Worm (Caenorhabditis elegans) whole organism, L1 larva: ENCODE data around the gene tlp-1.
A peak's percentile ranks its signal among the peaks of the same experiment; 100 is the strongest.

ENCODE experiments used
- C16A3.4 ChIP-seq: fragments of 150-350 bp; optimal IDR thresholded peaks from 2 replicates; lab custom pipeline; 2014; ENCODE audit warnings: missing biosample characterization, missing genetic modification characterization
- F16B12.6 ChIP-seq: fragments of 150-350 bp; optimal IDR thresholded peaks from 2 replicates; lab custom pipeline; 2014; ENCODE audit warnings: missing biosample characterization, missing genetic modification characterization
- Y116A8C.19 ChIP-seq: sonication (generic microtip); optimal IDR thresholded peaks from 2 replicates; lab custom pipeline; 2016; ENCODE audit warnings: missing compliant biosample characterization, missing genetic modification characterization, borderline replicate concordance
- aha-1 ChIP-seq: fragments of 150-350 bp; optimal IDR thresholded peaks from 2 replicates; lab custom pipeline; 2014; ENCODE audit warnings: missing biosample characterization, missing genetic modification characterization
- alr-1 ChIP-seq: fragments of 200-800 bp; sonication (Bioruptor generic); optimal IDR thresholded peaks from 2 replicates; lab custom pipeline; 2018; ENCODE audit warnings: borderline replicate concordance, mild to moderate bottlenecking, missing genetic modification characterization, missing compliant biosample characterization
- aly-2 ChIP-seq: fragments of 150-350 bp; optimal IDR thresholded peaks from 2 replicates; lab custom pipeline; 2014; ENCODE audit warnings: missing biosample characterization, missing genetic modification characterization
- blmp-1 ChIP-seq: fragments of 150-350 bp; optimal IDR thresholded peaks from 2 replicates; lab custom pipeline; 2014; ENCODE audit warnings: missing biosample characterization, missing genetic modification characterization
- ceh-88 ChIP-seq: fragments of 200-800 bp; sonication (Bioruptor generic); IDR thresholded peaks from 2 replicates; pipeline ENCODE4 v1.3.6; 2022; ENCODE audit warnings: missing genetic modification characterization, missing compliant biosample characterization
- ceh-90 ChIP-seq: sonication (generic microtip); optimal IDR thresholded peaks from 2 replicates; lab custom pipeline; 2016; ENCODE audit warnings: missing genetic modification characterization, missing compliant biosample characterization
- dsc-1 ChIP-seq: sonication (generic microtip); optimal IDR thresholded peaks from 2 replicates; lab custom pipeline; 2016; ENCODE audit warnings: mild to moderate bottlenecking, missing genetic modification characterization, missing compliant biosample characterization
- efl-3 ChIP-seq: fragments of 200-800 bp; sonication (Bioruptor generic); optimal IDR thresholded peaks from 2 replicates; lab custom pipeline; 2018; ENCODE audit warnings: mild to moderate bottlenecking, missing genetic modification characterization, missing compliant biosample characterization
- elt-2 ChIP-seq: sonication (generic microtip); optimal IDR thresholded peaks from 2 replicates; lab custom pipeline; 2016; ENCODE audit warnings: missing genetic modification characterization, mild to moderate bottlenecking, inconsistent platforms, missing compliant biosample characterization, missing genetic modification reagents
- fos-1 ChIP-seq: fragments of 150-350 bp; optimal IDR thresholded peaks from 2 replicates; lab custom pipeline; 2014; ENCODE audit warnings: missing biosample characterization, missing genetic modification characterization
- hlh-4 ChIP-seq: sonication (generic microtip); optimal IDR thresholded peaks from 2 replicates; lab custom pipeline; 2016; ENCODE audit warnings: mild to moderate bottlenecking, missing genetic modification characterization, missing compliant biosample characterization
- hpl-2 ChIP-seq: fragments of 150-350 bp; optimal IDR thresholded peaks from 2 replicates; lab custom pipeline; 2014; ENCODE audit warnings: missing biosample characterization, missing genetic modification reagents, missing genetic modification characterization
- irx-1 ChIP-seq: sonication (generic microtip); optimal IDR thresholded peaks from 2 replicates; lab custom pipeline; 2016; ENCODE audit warnings: missing genetic modification characterization, missing compliant biosample characterization
- isw-1 ChIP-seq: fragments of 200-800 bp; sonication (Bioruptor generic); IDR thresholded peaks from 2 replicates; pipeline ENCODE4 v1.3.6; 2022; ENCODE audit warnings: missing genetic modification characterization, missing compliant biosample characterization
- jun-1 ChIP-seq: fragments of 150-350 bp; optimal IDR thresholded peaks from 2 replicates; lab custom pipeline; 2014; ENCODE audit warnings: missing biosample characterization, missing genetic modification reagents, missing genetic modification characterization
- lin-14 ChIP-seq: fragments of 200-800 bp; sonication (Bioruptor generic); optimal IDR thresholded peaks from 2 replicates; lab custom pipeline; 2018; ENCODE audit warnings: mild to moderate bottlenecking, missing genetic modification characterization, moderate library complexity, missing compliant biosample characterization
- lin-35 ChIP-seq, 2 experiments: fragments of 150-350 bp; optimal IDR thresholded peaks; 2 replicates each; lab custom pipeline; 2014; ENCODE audit warnings: missing biosample characterization in 2 of 2, missing genetic modification characterization in 2 of 2, missing genetic modification reagents in 2 of 2
- lin-39 ChIP-seq: fragments of 150-350 bp; optimal IDR thresholded peaks from 2 replicates; lab custom pipeline; 2014; ENCODE audit warnings: missing biosample characterization, missing genetic modification reagents, missing genetic modification characterization
- lsy-2 ChIP-seq, 2 experiments: fragments of 150-350 bp; optimal IDR thresholded peaks; 2 replicates each; lab custom pipeline; 2014; ENCODE audit warnings: missing biosample characterization in 2 of 2, missing genetic modification characterization in 2 of 2
- mab-9 ChIP-seq: fragments of 200-800 bp; sonication (Bioruptor generic); IDR thresholded peaks from 2 replicates; pipeline ENCODE4 v1.3.6; 2022; ENCODE audit warnings: missing genetic modification reagents, missing genetic modification characterization, missing compliant biosample characterization
- mdl-1 ChIP-seq, 2 experiments: fragments of 150-350 bp; optimal IDR thresholded peaks; 2 replicates each; lab custom pipeline; 2014 to 2017; ENCODE audit warnings: missing biosample characterization in 2 of 2, missing genetic modification characterization in 2 of 2, inconsistent platforms in 1 of 2
- mep-1 ChIP-seq: fragments of 150-350 bp; optimal IDR thresholded peaks from 2 replicates; lab custom pipeline; 2014; ENCODE audit warnings: missing biosample characterization, missing genetic modification characterization
- nhr-12 ChIP-seq: sonication (generic microtip); optimal IDR thresholded peaks from 2 replicates; lab custom pipeline; 2017; ENCODE audit warnings: missing biosample characterization, missing genetic modification characterization
- nhr-19 ChIP-seq: fragments of 200-800 bp; sonication (Bioruptor generic); conservative IDR thresholded peaks from 2 replicates; pipeline ENCODE4 v1.3.6; 2022; ENCODE audit warnings: missing genetic modification characterization, missing compliant biosample characterization
- nhr-20 ChIP-seq: sonication (generic microtip); optimal IDR thresholded peaks from 2 replicates; lab custom pipeline; 2016; ENCODE audit warnings: mild to moderate bottlenecking, missing genetic modification characterization, missing compliant biosample characterization
- nhr-28 ChIP-seq: fragments of 150-350 bp; optimal IDR thresholded peaks from 2 replicates; lab custom pipeline; 2014; ENCODE audit warnings: missing biosample characterization, missing genetic modification characterization
- nhr-47 ChIP-seq: sonication (generic microtip); optimal IDR thresholded peaks from 2 replicates; lab custom pipeline; 2016; ENCODE audit warnings: mild to moderate bottlenecking, missing genetic modification characterization, moderate library complexity, missing compliant biosample characterization
- nhr-71 ChIP-seq: sonication (generic microtip); optimal IDR thresholded peaks from 2 replicates; lab custom pipeline; 2016; ENCODE audit warnings: mild to moderate bottlenecking, missing genetic modification characterization, moderate library complexity, missing compliant biosample characterization
- nhr-76 ChIP-seq: sonication (generic microtip); optimal IDR thresholded peaks from 2 replicates; lab custom pipeline; 2017; ENCODE audit warnings: missing biosample characterization, missing genetic modification characterization
- nhr-77 ChIP-seq: fragments of 150-350 bp; optimal IDR thresholded peaks from 2 replicates; lab custom pipeline; 2014; ENCODE audit warnings: missing biosample characterization, missing genetic modification characterization
- nhr-85 ChIP-seq: sonication (generic microtip); peaks from one replicate; lab custom pipeline; 2016; ENCODE audit warnings: missing genetic modification characterization, inconsistent platforms, missing compliant biosample characterization
- pqm-1 ChIP-seq: sonication (generic microtip); optimal IDR thresholded peaks from 3 replicates; lab custom pipeline; 2017; ENCODE audit warnings: missing biosample characterization, missing genetic modification characterization
- rnt-1 ChIP-seq: sonication (generic microtip); optimal IDR thresholded peaks from 2 replicates; lab custom pipeline; 2016; ENCODE audit warnings: mild to moderate bottlenecking, missing genetic modification characterization, moderate library complexity, missing compliant biosample characterization
- skn-1 ChIP-seq: fragments of 150-350 bp; optimal IDR thresholded peaks from 2 replicates; lab custom pipeline; 2014; ENCODE audit warnings: missing biosample characterization, missing genetic modification characterization
- snu-23 ChIP-seq: sonication (generic microtip); optimal IDR thresholded peaks from 2 replicates; lab custom pipeline; 2016; ENCODE audit warnings: missing genetic modification characterization, missing compliant biosample characterization
- sox-4 ChIP-seq: sonication (generic microtip); optimal IDR thresholded peaks from 2 replicates; lab custom pipeline; 2016; ENCODE audit warnings: missing genetic modification characterization, missing compliant biosample characterization
- tlp-1 ChIP-seq: fragments of 150-350 bp; optimal IDR thresholded peaks from 2 replicates; lab custom pipeline; 2014; ENCODE audit warnings: missing biosample characterization, missing genetic modification characterization
- unc-62 ChIP-seq: fragments of 150-350 bp; optimal IDR thresholded peaks from 2 replicates; lab custom pipeline; 2014; ENCODE audit warnings: missing biosample characterization, missing genetic modification reagents, missing genetic modification characterization
- unc-86 ChIP-seq: sonication (generic microtip); optimal IDR thresholded peaks from 2 replicates; lab custom pipeline; 2016; ENCODE audit warnings: missing genetic modification characterization, missing compliant biosample characterization
- unc-98 ChIP-seq: fragments of 200-800 bp; sonication (Bioruptor generic); IDR thresholded peaks from 2 replicates; pipeline ENCODE4 v1.3.6; 2022; ENCODE audit warnings: missing genetic modification characterization, missing compliant biosample characterization
- vab-15 ChIP-seq: sonication (generic microtip); optimal IDR thresholded peaks from 2 replicates; lab custom pipeline; 2017; ENCODE audit warnings: missing genotype, mild to moderate bottlenecking, missing genetic modification characterization, missing compliant biosample characterization
- xbp-1 ChIP-seq: sonication (generic microtip); optimal IDR thresholded peaks from 2 replicates; lab custom pipeline; 2016; ENCODE audit warnings: missing genetic modification characterization, missing compliant biosample characterization
- zip-4 ChIP-seq: fragments of 200-800 bp; sonication (Bioruptor generic); optimal IDR thresholded peaks from 2 replicates; lab custom pipeline; 2018; ENCODE audit warnings: mild to moderate bottlenecking, missing genetic modification characterization, moderate library complexity, missing compliant biosample characterization
- ztf-11 ChIP-seq, 2 experiments: sonication (generic microtip); optimal IDR thresholded peaks; 2 replicates each; lab custom pipeline; 2016 to 2017; ENCODE audit warnings: missing genetic modification characterization in 2 of 2, missing biosample characterization in 1 of 2, missing compliant biosample characterization in 1 of 2

The tlp-1 gene

ce11 chrIV:13698603-13699002 is 5.3 kb downstream of the tlp-1 start, which contains the start of gene T23G4.127:
T23G4.127 (minus strand) TSS chrIV:13698703.
- TF ChIP-seq hlh-4 (tag; lab: Kevin White, UChicago) (no peak), elt-2 (tag; lab: Kevin White, UChicago) (no peak), lin-14 (GFP tag; lab: Kevin White, UChicago) (no peak), lin-35 (GFP tag; optimal IDR thresholded peaks at IDR 0.05; lab: Kevin White, UChicago) (no peak), ceh-90 (tag; lab: Kevin White, UChicago) (no peak), lin-39 (tag; lab: Kevin White, UChicago) (no peak), blmp-1 (tag; lab: Kevin White, UChicago) (no peak), tlp-1 (tag; lab: Kevin White, UChicago) (no peak), lsy-2 (tag; optimal IDR thresholded peaks at IDR 0.05; lab: Kevin White, UChicago) (no peak), pqm-1 (no peak)

- TF ChIP-seq dsc-1 (tag; lab: Kevin White, UChicago) (peak; percentile 42), alr-1 (tag; lab: Kevin White, UChicago) (no peak), rnt-1 (tag; lab: Kevin White, UChicago) (peak; percentile 45), hpl-2 (GFP tag; lab: Kevin White, UChicago) (no peak), unc-86 (no peak), ceh-88 (no peak), lin-14 (GFP tag; lab: Kevin White, UChicago) (no peak), mdl-1 (tag; optimal IDR thresholded peaks at IDR 0.05; lab: Kevin White, UChicago) (no peak), sox-4 (tag; lab: Kevin White, UChicago) (no peak), mep-1 (tag; lab: Kevin White, UChicago) (no peak)
Observed at ce11 chrIV:13696900-13697299, 7.0 kb downstream of the tlp-1 start.

ce11 chrIV:13695720-13696364 is 8.0 kb downstream of the tlp-1 start:
- TF ChIP-seq nhr-47 (tag; lab: Kevin White, UChicago) = peak; percentile 25
- no peak for TF ChIP-seq nhr-77
- peak; percentile 46 to 47 for TF ChIP-seq lsy-2 (tag; optimal IDR thresholded peaks at IDR 0.05; lab: Kevin White, UChicago)
- no peak for TF ChIP-seq elt-2 (tag; lab: Kevin White, UChicago)
- TF ChIP-seq nhr-76 (tag; lab: Kevin White, UChicago) = no peak
- TF ChIP-seq snu-23 (GFP tag; lab: Kevin White, UChicago) = peak; percentile 52
- peak; percentile 78 for TF ChIP-seq irx-1
- no peak for TF ChIP-seq isw-1
- no peak for TF ChIP-seq zip-4 (GFP tag; lab: Kevin White, UChicago)
- no peak for TF ChIP-seq aly-2 (tag; lab: Kevin White, UChicago)
- TF ChIP-seq mdl-1 (tag; optimal IDR thresholded peaks at IDR 0.05; lab: Kevin White, UChicago) = peak in 1 of 2 experiments; percentile 37
- TF ChIP-seq aha-1 (tag; lab: Kevin White, UChicago) = no peak
- no peak for TF ChIP-seq fos-1
- peak; percentile 5 for TF ChIP-seq dsc-1 (tag; lab: Kevin White, UChicago)
- TF ChIP-seq unc-62 (GFP tag; lab: Kevin White, UChicago) = peak; percentile 94
- TF ChIP-seq F16B12.6 (tag; lab: Kevin White, UChicago) = no peak
- TF ChIP-seq rnt-1 (tag; lab: Kevin White, UChicago) = peak; percentile 95
- TF ChIP-seq nhr-71 (tag; lab: Kevin White, UChicago) = peak; percentile 83
- TF ChIP-seq vab-15 (tag; lab: Kevin White, UChicago) = peak; percentile 43
- peak; percentile 98 for TF ChIP-seq lin-39 (tag; lab: Kevin White, UChicago)
- peak in 1 of 2 experiments; percentile 82 for TF ChIP-seq ztf-11 (tag; optimal IDR thresholded peaks at IDR 0.05; lab: Kevin White, UChicago)
- no peak for TF ChIP-seq xbp-1 (tag; lab: Kevin White, UChicago)
- TF ChIP-seq efl-3 (GFP tag; lab: Kevin White, UChicago) = peak; percentile 42
- TF ChIP-seq C16A3.4 (tag; lab: Kevin White, UChicago) = no peak
- TF ChIP-seq skn-1 = no peak
- no peak for TF ChIP-seq jun-1 (tag; lab: Kevin White, UChicago)
- peak; percentile 83 for TF ChIP-seq nhr-85
- TF ChIP-seq nhr-28 = no peak
- peak; percentile 10 for TF ChIP-seq blmp-1 (tag; lab: Kevin White, UChicago)
- TF ChIP-seq nhr-12 = no peak
- no peak for TF ChIP-seq lin-35 (GFP tag; optimal IDR thresholded peaks at IDR 0.05; lab: Kevin White, UChicago)
- TF ChIP-seq Y116A8C.19 = no peak
- TF ChIP-seq nhr-19 = peak; percentile 61
- no peak for TF ChIP-seq unc-98 (GFP tag; lab: Robert Waterston, UW)
- peak; percentile 47 for TF ChIP-seq nhr-20 (tag; lab: Kevin White, UChicago)
- peak; percentile 89 for TF ChIP-seq lin-14 (GFP tag; lab: Kevin White, UChicago)
- no peak for TF ChIP-seq hlh-4 (tag; lab: Kevin White, UChicago)
- peak; percentile 74 for TF ChIP-seq mab-9 (GFP tag; lab: Robert Waterston, UW)
